Worm (Caenorhabditis elegans) whole organism, young adult: Measurements from ENCODE around the gene gfat-2.

ENCODE experiments used
- C06A6.2 ChIP-seq: fragments of 200-800 bp; sonication (Bioruptor generic); conservative IDR thresholded peaks from 2 replicates; pipeline ENCODE4 v1.3.6; 2022; ENCODE audit warnings: missing genetic modification characterization, missing compliant biosample characterization
- D2030.7 ChIP-seq: fragments of 200-800 bp; sonication (Bioruptor generic); IDR thresholded peaks from 2 replicates; pipeline ENCODE4 v1.3.6; 2022; ENCODE audit warnings: missing genetic modification reagents, missing genetic modification characterization, missing compliant biosample characterization
- F10E7.11 ChIP-seq: sonication (generic microtip); optimal IDR thresholded peaks from 2 replicates; lab custom pipeline; 2017; ENCODE audit warnings: mild to moderate bottlenecking, missing genetic modification characterization, moderate library complexity, missing compliant biosample characterization
- F33H1.4 ChIP-seq: fragments of 200-800 bp; sonication (Bioruptor generic); IDR thresholded peaks from 2 replicates; pipeline ENCODE4 v1.3.6; 2022; ENCODE audit warnings: missing genetic modification reagents, missing genetic modification characterization, missing compliant biosample characterization
- F37B4.10 ChIP-seq: fragments of 200-800 bp; sonication (Bioruptor generic); IDR thresholded peaks from 2 replicates; pipeline ENCODE4 v1.3.6; 2022; ENCODE audit warnings: missing genetic modification characterization, missing compliant biosample characterization
- F39B2.1 ChIP-seq: fragments of 200-800 bp; sonication (Bioruptor generic); IDR thresholded peaks from 2 replicates; pipeline ENCODE4 v1.3.6; 2022; ENCODE audit warnings: missing genetic modification reagents, missing genetic modification characterization, missing compliant biosample characterization
- F55B11.4 ChIP-seq: sonication (generic microtip); optimal IDR thresholded peaks from 2 replicates; lab custom pipeline; 2016; ENCODE audit warnings: missing compliant biosample characterization, missing genetic modification characterization, borderline replicate concordance; ENCODE audit not compliant: insufficient read depth
- K12H6.12 ChIP-seq: fragments of 200-800 bp; sonication (Bioruptor generic); optimal IDR thresholded peaks from 2 replicates; lab custom pipeline; 2018; ENCODE audit warnings: mild to moderate bottlenecking, missing genetic modification characterization, missing compliant biosample characterization
- Y53G8AR.9 ChIP-seq: fragments of 200-800 bp; sonication (Bioruptor generic); conservative IDR thresholded peaks from 2 replicates; pipeline ENCODE4 v1.3.6; 2022; ENCODE audit warnings: missing genetic modification reagents, missing genetic modification characterization, missing compliant biosample characterization
- Y67H2A.10 ChIP-seq: fragments of 200-800 bp; sonication (Bioruptor generic); conservative IDR thresholded peaks from 2 replicates; pipeline ENCODE4 v1.3.6; 2022; ENCODE audit warnings: missing genetic modification reagents, missing genetic modification characterization, missing compliant biosample characterization
- Y79H2A.3 ChIP-seq: fragments of 200-800 bp; sonication (Bioruptor generic); conservative IDR thresholded peaks from 2 replicates; pipeline ENCODE4 v1.3.6; 2022; ENCODE audit warnings: missing genetic modification reagents, missing genetic modification characterization, missing compliant biosample characterization
- attf-3 ChIP-seq: fragments of 200-800 bp; sonication (Bioruptor generic); conservative IDR thresholded peaks from 2 replicates; pipeline ENCODE4 v1.3.6; 2022; ENCODE audit warnings: missing genetic modification reagents, missing genetic modification characterization, missing compliant biosample characterization
- attf-5 ChIP-seq: fragments of 200-800 bp; sonication (Bioruptor generic); optimal IDR thresholded peaks from 2 replicates; lab custom pipeline; 2018; ENCODE audit warnings: mild to moderate bottlenecking, missing genetic modification characterization, missing compliant biosample characterization
- cebp-2 ChIP-seq: fragments of 200-800 bp; sonication (Bioruptor generic); IDR thresholded peaks from 2 replicates; pipeline ENCODE4 v1.3.6; 2022; ENCODE audit warnings: missing genetic modification characterization, missing compliant biosample characterization
- ceh-100 ChIP-seq: fragments of 200-800 bp; sonication (Bioruptor generic); IDR thresholded peaks from 2 replicates; pipeline ENCODE4 v1.3.6; 2022; ENCODE audit warnings: missing genetic modification reagents, missing genetic modification characterization, missing compliant biosample characterization
- ceh-27 ChIP-seq: fragments of 200-800 bp; sonication (Bioruptor generic); optimal IDR thresholded peaks from 2 replicates; lab custom pipeline; 2018; ENCODE audit warnings: mild to moderate bottlenecking, missing genetic modification characterization, moderate library complexity, missing compliant biosample characterization
- ceh-58 ChIP-seq: fragments of 200-800 bp; sonication (Bioruptor generic); IDR thresholded peaks from 2 replicates; pipeline ENCODE4 v1.3.6; 2022; ENCODE audit warnings: missing genetic modification characterization, missing compliant biosample characterization
- ceh-91 ChIP-seq: fragments of 200-800 bp; sonication (Bioruptor generic); IDR thresholded peaks from 2 replicates; pipeline ENCODE4 v1.3.6; 2022; ENCODE audit warnings: missing genetic modification reagents, missing genetic modification characterization, missing compliant biosample characterization
- dox-1 ChIP-seq: fragments of 200-800 bp; sonication (Bioruptor generic); IDR thresholded peaks from 2 replicates; pipeline ENCODE4 v1.3.6; 2022; ENCODE audit warnings: missing genetic modification reagents, missing genetic modification characterization, missing compliant biosample characterization
- egl-18 ChIP-seq: fragments of 200-800 bp; sonication (Bioruptor generic); IDR thresholded peaks from 2 replicates; pipeline ENCODE4 v1.3.6; 2022; ENCODE audit warnings: missing genetic modification reagents, missing genetic modification characterization, missing compliant biosample characterization
- egl-44 ChIP-seq: fragments of 200-800 bp; sonication (Bioruptor generic); IDR thresholded peaks from 2 replicates; pipeline ENCODE4 v1.3.6; 2022; ENCODE audit warnings: missing genetic modification reagents, missing genetic modification characterization, missing compliant biosample characterization
- ekl-4 ChIP-seq: fragments of 200-800 bp; sonication (Bioruptor generic); IDR thresholded peaks from 2 replicates; pipeline ENCODE4 v1.3.6; 2022; ENCODE audit warnings: missing genetic modification reagents, missing genetic modification characterization, missing compliant biosample characterization
- ets-4 ChIP-seq: fragments of 200-800 bp; sonication (Bioruptor generic); optimal IDR thresholded peaks from 2 replicates; lab custom pipeline; 2018; ENCODE audit warnings: mild to moderate bottlenecking, missing genetic modification characterization, missing compliant biosample characterization
- gei-17 ChIP-seq: fragments of 200-800 bp; sonication (Bioruptor generic); optimal IDR thresholded peaks from 2 replicates; lab custom pipeline; 2018; ENCODE audit warnings: mild to moderate bottlenecking, missing genetic modification characterization, missing compliant biosample characterization
- him-1 ChIP-seq: sonication (generic microtip); optimal IDR thresholded peaks from 2 replicates; lab custom pipeline; 2016; ENCODE audit warnings: missing genotype, missing genetic modification reagents, missing genetic modification characterization, missing compliant biosample characterization
- hlh-12 ChIP-seq: sonication (generic microtip); optimal IDR thresholded peaks from 2 replicates; lab custom pipeline; 2016; ENCODE audit warnings: missing genetic modification characterization, missing compliant biosample characterization
- hlh-26 ChIP-seq: fragments of 200-800 bp; sonication (Bioruptor generic); conservative IDR thresholded peaks from 2 replicates; pipeline ENCODE4 v1.3.6; 2022; ENCODE audit warnings: missing genetic modification reagents, missing genetic modification characterization, missing compliant biosample characterization
- hmg-1.2 ChIP-seq: fragments of 200-800 bp; sonication (Bioruptor generic); IDR thresholded peaks from 2 replicates; pipeline ENCODE4 v1.3.6; 2022; ENCODE audit warnings: missing genetic modification reagents, missing genetic modification characterization, missing compliant biosample characterization
- hrde-1 ChIP-seq: sonication (generic microtip); optimal IDR thresholded peaks from 2 replicates; lab custom pipeline; 2016; ENCODE audit warnings: missing genetic modification characterization, mild to moderate bottlenecking, missing compliant biosample characterization, moderate library complexity, missing genotype, missing genetic modification reagents, borderline replicate concordance
- let-607 ChIP-seq, 2 experiments: fragments of 200-800 bp in 1 of 2; sonication (Bioruptor generic) in 1 of 2; sonication (generic microtip) in 1 of 2; optimal IDR thresholded peaks; 2 replicates each; lab custom pipeline; 2016 to 2018; ENCODE audit warnings: mild to moderate bottlenecking in 2 of 2, missing compliant biosample characterization in 2 of 2, missing genetic modification characterization in 2 of 2, moderate library complexity in 2 of 2, missing genotype in 1 of 2
- lin-26 ChIP-seq: fragments of 200-800 bp; sonication (Bioruptor generic); IDR thresholded peaks from 2 replicates; pipeline ENCODE4 v1.3.6; 2022; ENCODE audit warnings: missing genetic modification reagents, missing genetic modification characterization, missing compliant biosample characterization
- lin-40 ChIP-seq: sonication (generic microtip); optimal IDR thresholded peaks from 2 replicates; lab custom pipeline; 2016; ENCODE audit warnings: missing genetic modification characterization, mild to moderate bottlenecking, missing compliant biosample characterization, missing genotype, missing genetic modification reagents
- lsl-1 ChIP-seq: fragments of 200-800 bp; sonication (Bioruptor generic); optimal IDR thresholded peaks from 2 replicates; lab custom pipeline; 2018; ENCODE audit warnings: mild to moderate bottlenecking, missing genetic modification characterization, moderate library complexity, missing compliant biosample characterization
- madf-10 ChIP-seq: sonication (generic microtip); optimal IDR thresholded peaks from 2 replicates; lab custom pipeline; 2016; ENCODE audit warnings: mild to moderate bottlenecking, missing genetic modification characterization, missing compliant biosample characterization
- madf-8 ChIP-seq: fragments of 200-800 bp; sonication (Bioruptor generic); conservative IDR thresholded peaks from 2 replicates; pipeline ENCODE4 v1.3.6; 2022; ENCODE audit warnings: missing genetic modification reagents, missing genetic modification characterization, missing compliant biosample characterization
- mcd-1 ChIP-seq: fragments of 200-800 bp; sonication (Bioruptor generic); IDR thresholded peaks from 2 replicates; pipeline ENCODE4 v1.3.6; 2022; ENCODE audit warnings: missing genetic modification reagents, missing genetic modification characterization, missing compliant biosample characterization
- nfyb-1 ChIP-seq: fragments of 200-800 bp; sonication (Bioruptor generic); IDR thresholded peaks from 2 replicates; pipeline ENCODE4 v1.3.6; 2022; ENCODE audit warnings: missing genetic modification reagents, missing genetic modification characterization, missing compliant biosample characterization
- nhr-120 ChIP-seq: fragments of 200-800 bp; sonication (Bioruptor generic); IDR thresholded peaks from 2 replicates; pipeline ENCODE4 v1.3.6; 2022; ENCODE audit warnings: missing genetic modification characterization, missing compliant biosample characterization
- nhr-90 ChIP-seq: sonication (generic microtip); optimal IDR thresholded peaks from 2 replicates; lab custom pipeline; 2016; ENCODE audit warnings: missing genotype, mild to moderate bottlenecking, missing genetic modification characterization, missing compliant biosample characterization
- rcor-1 ChIP-seq: fragments of 200-800 bp; sonication (Bioruptor generic); IDR thresholded peaks from 2 replicates; pipeline ENCODE4 v1.3.6; 2022; ENCODE audit warnings: missing genetic modification reagents, missing genetic modification characterization, missing compliant biosample characterization
- rec-8 ChIP-seq, 2 experiments: sonication (generic microtip); optimal IDR thresholded peaks; 2 replicates each; lab custom pipeline; 2016; ENCODE audit warnings: mild to moderate bottlenecking in 2 of 2, missing genetic modification characterization in 2 of 2, missing genetic modification reagents in 2 of 2, missing genotype in 2 of 2, missing biosample characterization in 1 of 2, missing compliant biosample characterization in 1 of 2, moderate library complexity in 1 of 2
- sdz-38 ChIP-seq: sonication (generic microtip); optimal IDR thresholded peaks from 2 replicates; lab custom pipeline; 2016; ENCODE audit warnings: missing genotype, missing genetic modification characterization, missing compliant biosample characterization
- ztf-18 ChIP-seq: sonication (generic microtip); optimal IDR thresholded peaks from 2 replicates; lab custom pipeline; 2016; ENCODE audit warnings: missing genotype, mild to moderate bottlenecking, missing genetic modification characterization, missing compliant biosample characterization
- ztf-22 ChIP-seq: fragments of 200-800 bp; sonication (Bioruptor generic); optimal IDR thresholded peaks from 2 replicates; lab custom pipeline; 2018; ENCODE audit warnings: mild to moderate bottlenecking, missing genetic modification characterization, moderate library complexity, missing compliant biosample characterization
- ztf-28 ChIP-seq: fragments of 200-800 bp; sonication (Bioruptor generic); IDR thresholded peaks from 2 replicates; pipeline ENCODE4 v1.3.6; 2022; ENCODE audit warnings: missing genetic modification reagents, missing genetic modification characterization, missing compliant biosample characterization
- ztf-3 ChIP-seq: fragments of 200-800 bp; sonication (Bioruptor generic); optimal IDR thresholded peaks from 2 replicates; lab custom pipeline; 2018; ENCODE audit warnings: mild to moderate bottlenecking, missing genetic modification characterization, missing compliant biosample characterization

The gfat-2 gene

ce11 chrIV:11400098-11400497 is 9.9 kb upstream of the gfat-2 start (continued):
- TF ChIP-seq cebp-2 (GFP tag; lab: Robert Waterston, UW), result 0 out of 2 replicates have a peak, but pooled peaks have one; percentile 72
- peak; percentile 72 for TF ChIP-seq ceh-100 (GFP tag; lab: Robert Waterston, UW)
- peak; percentile 83 for TF ChIP-seq rcor-1
- peak; percentile 39; the same call in 1 of the 2 replicates for TF ChIP-seq attf-3
- TF ChIP-seq F39B2.1 (GFP tag; lab: Robert Waterston, UW), result peak; percentile 88; the same call in 1 of the 2 replicates
- TF ChIP-seq ceh-91, result peak; percentile 56; the same call in 1 of the 2 replicates
- peak; percentile 57 for TF ChIP-seq F33H1.4
- peak; percentile 90 for TF ChIP-seq dox-1
- peak; percentile 73 for TF ChIP-seq mcd-1 (GFP tag; lab: Robert Waterston, UW)
- TF ChIP-seq egl-44 (GFP tag; lab: Robert Waterston, UW), result 0 out of 2 replicates have a peak, but pooled peaks have one; percentile 33
- TF ChIP-seq ztf-28 (GFP tag; lab: Robert Waterston, UW), result 0 out of 2 replicates have a peak, but pooled peaks have one; percentile 58
- TF ChIP-seq madf-8 (GFP tag; lab: Robert Waterston, UW), result peak; percentile 44; the same call in 1 of the 2 replicates
- TF ChIP-seq D2030.7 (GFP tag; lab: Robert Waterston, UW), result peak; percentile 74
- 0 out of 2 replicates have a peak, but pooled peaks have one; percentile 64 for TF ChIP-seq F37B4.10 (GFP tag; lab: Robert Waterston, UW)
- 0 out of 2 replicates have a peak, but pooled peaks have one; percentile 37 for TF ChIP-seq nfyb-1 (GFP tag; lab: Robert Waterston, UW)
- TF ChIP-seq ekl-4 (GFP tag; lab: Robert Waterston, UW), result peak; percentile 86
- peak; percentile 89 for TF ChIP-seq lin-26

- TF ChIP-seq hlh-12 (no peak), dox-1 (peak; percentile 59), C06A6.2 (GFP tag; lab: Robert Waterston, UW) (no peak), madf-10 (tag; lab: Kevin White, UChicago) (no peak), hmg-1.2 (GFP tag; lab: Robert Waterston, UW) (peak; percentile 37), lsl-1 (GFP tag; lab: Kevin White, UChicago) (peak; percentile 1), ceh-100 (GFP tag; lab: Robert Waterston, UW) (no peak), mcd-1 (GFP tag; lab: Robert Waterston, UW) (peak; percentile 34; the same call in 1 of the 2 replicates), Y79H2A.3 (GFP tag; lab: Robert Waterston, UW) (peak; percentile 46; the same call in 1 of the 2 replicates), ets-4 (GFP tag; lab: Kevin White, UChicago) (no peak), nhr-120 (GFP tag; lab: Robert Waterston, UW) (no peak), rcor-1 (peak; percentile 35), madf-8 (GFP tag; lab: Robert Waterston, UW) (no peak), hlh-26 (GFP tag; lab: Robert Waterston, UW) (no peak), egl-18 (GFP tag; lab: Robert Waterston, UW) (no peak), rec-8 (tag; optimal IDR thresholded peaks at IDR 0.05; lab: Kevin White, UChicago) (no peak), nhr-90 (tag; lab: Kevin White, UChicago) (no peak), attf-5 (GFP tag; lab: Kevin White, UChicago) (no peak), lin-40 (tag; lab: Kevin White, UChicago) (no peak), him-1 (tag; lab: Kevin White, UChicago) (no peak), Y67H2A.10 (GFP tag; lab: Robert Waterston, UW) (no peak), F55B11.4 (tag; lab: Kevin White, UChicago) (no peak), K12H6.12 (tag; lab: Kevin White, UChicago) (no peak), let-607 (tag; optimal IDR thresholded peaks at IDR 0.05; lab: Kevin White, UChicago) (no peak), gei-17 (no peak), ztf-18 (tag; lab: Kevin White, UChicago) (no peak), ceh-27 (GFP tag; lab: Kevin White, UChicago) (no peak), ztf-3 (GFP tag; lab: Kevin White, UChicago) (no peak), F10E7.11 (tag; lab: Kevin White, UChicago) (no peak), ceh-58 (no peak), Y53G8AR.9 (GFP tag; lab: Robert Waterston, UW) (0 out of 2 replicates have a peak, but pooled peaks have one; percentile 55), hrde-1 (peak; percentile 93), sdz-38 (tag; lab: Kevin White, UChicago) (no peak), ztf-22 (GFP tag; lab: Kevin White, UChicago) (no peak)
Observed at ce11 chrIV:11401482-11401881, 8.5 kb upstream of the gfat-2 start.
